Worm (Caenorhabditis elegans) whole organism, mixed stage, embryonic: ENCODE measurements around the gene cpr-6.

Experiments
- M03D4.4 ChIP-seq: sonication (generic microtip); optimal IDR thresholded peaks from 2 replicates; lab custom pipeline; 2017; ENCODE audit warnings: mild to moderate bottlenecking, missing genetic modification characterization, missing compliant biosample characterization
- bed-3 ChIP-seq: fragments of 200-800 bp; sonication (Bioruptor generic); optimal IDR thresholded peaks from 3 replicates; lab custom pipeline; 2018; ENCODE audit warnings: mild to moderate bottlenecking, missing genetic modification characterization, moderate library complexity, missing compliant biosample characterization
- blmp-1 ChIP-seq: fragments of 150-350 bp; optimal IDR thresholded peaks from 2 replicates; lab custom pipeline; 2014; ENCODE audit warnings: missing biosample characterization, missing genetic modification characterization
- ceh-43 ChIP-seq: fragments of 200-800 bp; sonication (Bioruptor generic); optimal IDR thresholded peaks from 2 replicates; lab custom pipeline; 2018; ENCODE audit warnings: mild to moderate bottlenecking, missing genetic modification characterization, moderate library complexity, missing compliant biosample characterization
- cnd-1 ChIP-seq: fragments of 200-800 bp; sonication (Bioruptor generic); optimal IDR thresholded peaks from 2 replicates; lab custom pipeline; 2018; ENCODE audit warnings: mild to moderate bottlenecking, missing genetic modification characterization, missing compliant biosample characterization
- drap-1 ChIP-seq: fragments of 200-800 bp; sonication (Bioruptor generic); optimal IDR thresholded peaks from 3 replicates; lab custom pipeline; 2018; ENCODE audit warnings: mild to moderate bottlenecking, missing genetic modification characterization, missing compliant biosample characterization
- elt-1 ChIP-seq: sonication (generic microtip); optimal IDR thresholded peaks from 2 replicates; lab custom pipeline; 2017; ENCODE audit warnings: missing genetic modification characterization, mild to moderate bottlenecking, missing compliant biosample characterization, antibody characterized with exemption, moderate library complexity, borderline replicate concordance; ENCODE audit not compliant: insufficient read depth
- elt-3 ChIP-seq: fragments of 150-350 bp; optimal IDR thresholded peaks from 2 replicates; lab custom pipeline; 2014; ENCODE audit warnings: missing biosample characterization, missing genetic modification characterization
- flh-1 ChIP-seq: fragments of 200-800 bp; sonication (Bioruptor generic); optimal IDR thresholded peaks from 2 replicates; lab custom pipeline; 2018; ENCODE audit warnings: mild to moderate bottlenecking, missing genetic modification characterization, moderate library complexity, missing compliant biosample characterization
- ham-2 ChIP-seq: fragments of 200-800 bp; sonication (Bioruptor generic); optimal IDR thresholded peaks from 2 replicates; lab custom pipeline; 2018; ENCODE audit warnings: mild to moderate bottlenecking, missing genetic modification characterization, missing compliant biosample characterization
- hlh-1 ChIP-seq: fragments of 150-350 bp; optimal IDR thresholded peaks from 2 replicates; lab custom pipeline; 2014; ENCODE audit warnings: missing biosample characterization, missing genetic modification reagents, missing genetic modification characterization
- lin-13 ChIP-seq: fragments of 150-350 bp; optimal IDR thresholded peaks from 2 replicates; lab custom pipeline; 2014; ENCODE audit warnings: missing biosample characterization, missing genetic modification characterization
- lin-32 ChIP-seq: fragments of 200-800 bp; sonication (Bioruptor generic); optimal IDR thresholded peaks from 2 replicates; lab custom pipeline; 2018; ENCODE audit warnings: mild to moderate bottlenecking, missing genetic modification characterization, missing compliant biosample characterization
- mls-2 ChIP-seq: sonication (generic microtip); optimal IDR thresholded peaks from 2 replicates; lab custom pipeline; 2016; ENCODE audit warnings: mild to moderate bottlenecking, missing genetic modification characterization, moderate library complexity, missing compliant biosample characterization
- nhr-12 ChIP-seq: fragments of 150-350 bp; optimal IDR thresholded peaks from 2 replicates; lab custom pipeline; 2014; ENCODE audit warnings: missing biosample characterization, missing genetic modification characterization
- nhr-2 ChIP-seq: fragments of 150-350 bp; optimal IDR thresholded peaks from 2 replicates; lab custom pipeline; 2014; ENCODE audit warnings: missing biosample characterization, missing genetic modification characterization
- nhr-237 ChIP-seq: fragments of 150-350 bp; optimal IDR thresholded peaks from 2 replicates; lab custom pipeline; 2014; ENCODE audit warnings: missing biosample characterization, missing genetic modification characterization
- nhr-28 ChIP-seq: fragments of 150-350 bp; optimal IDR thresholded peaks from 2 replicates; lab custom pipeline; 2014; ENCODE audit warnings: missing biosample characterization, missing genetic modification characterization
- nhr-76 ChIP-seq: sonication (generic microtip); optimal IDR thresholded peaks from 2 replicates; lab custom pipeline; 2017; ENCODE audit warnings: missing biosample characterization, missing genetic modification characterization
- pha-4 ChIP-seq: fragments of 150-350 bp; optimal IDR thresholded peaks from 2 replicates; lab custom pipeline; 2018; ENCODE audit warnings: missing biosample characterization, missing genetic modification reagents, missing genetic modification characterization
- sem-2 ChIP-seq: fragments of 200-800 bp; sonication (Bioruptor generic); optimal IDR thresholded peaks from 2 replicates; lab custom pipeline; 2018; ENCODE audit warnings: mild to moderate bottlenecking, missing genetic modification characterization, missing compliant biosample characterization
- snpc-4 ChIP-seq: fragments of 150-350 bp; optimal IDR thresholded peaks from 2 replicates; lab custom pipeline; 2014; ENCODE audit warnings: missing biosample characterization, missing genetic modification characterization
- sptf-1 ChIP-seq: sonication (generic microtip); optimal IDR thresholded peaks from 2 replicates; lab custom pipeline; 2017; ENCODE audit warnings: mild to moderate bottlenecking, missing genetic modification characterization, moderate library complexity, missing compliant biosample characterization
- unc-120 ChIP-seq: sonication (generic microtip); optimal IDR thresholded peaks from 2 replicates; lab custom pipeline; 2017; ENCODE audit warnings: missing genetic modification characterization, missing compliant biosample characterization; ENCODE audit not compliant: poor library complexity, severe bottlenecking
- unc-39 ChIP-seq: fragments of 150-350 bp; optimal IDR thresholded peaks from 2 replicates; lab custom pipeline; 2014; ENCODE audit warnings: missing biosample characterization, missing genetic modification characterization
- unc-62 ChIP-seq: fragments of 150-350 bp; optimal IDR thresholded peaks from 2 replicates; lab custom pipeline; 2014; ENCODE audit warnings: missing biosample characterization, missing genetic modification reagents, missing genetic modification characterization
- zip-8 ChIP-seq: fragments of 150-350 bp; optimal IDR thresholded peaks from 2 replicates; lab custom pipeline; 2014; ENCODE audit warnings: missing biosample characterization, missing genetic modification characterization
- ztf-11 ChIP-seq: fragments of 150-350 bp; optimal IDR thresholded peaks from 2 replicates; lab custom pipeline; 2014; ENCODE audit warnings: missing biosample characterization, missing genetic modification characterization

The cpr-6 gene

DNA sequence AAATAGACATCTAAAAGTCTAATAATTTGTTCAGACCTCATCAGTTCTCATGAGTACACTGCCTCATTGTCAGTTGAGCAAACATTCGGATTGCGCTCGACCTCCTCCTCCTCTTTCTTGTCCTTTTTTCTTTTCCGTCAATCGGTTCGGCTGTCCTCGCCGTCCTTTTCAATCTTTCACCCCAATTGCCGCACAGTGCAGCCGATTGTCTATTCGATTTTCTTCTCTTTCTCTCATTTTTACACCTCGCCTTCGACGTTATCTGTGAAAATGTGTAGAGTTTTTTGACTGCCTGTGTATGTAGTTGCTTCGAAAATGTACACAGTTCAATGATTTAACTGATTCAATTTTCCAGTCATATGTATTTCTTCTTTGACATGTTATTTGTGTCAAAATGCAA is 46.2 kb downstream of the cpr-6 start:
- TF ChIP-seq pha-4 (tag; lab: Kevin White, UChicago) (peak; percentile 34), nhr-76 (no peak)

ce11 chrX:6654139-6654538 is 47.1 kb downstream of the cpr-6 start:
- TF ChIP-seq blmp-1 (tag; lab: Kevin White, UChicago) (no peak), nhr-237 (tag; lab: Kevin White, UChicago) (no peak), elt-1 (tag; lab: Kevin White, UChicago) (no peak), elt-3 (no peak), unc-39 (tag; lab: Kevin White, UChicago) (no peak), nhr-2 (tag; lab: Kevin White, UChicago) (no peak), ceh-43 (GFP tag; lab: Kevin White, UChicago) (no peak), zip-8 (tag; lab: Kevin White, UChicago) (no peak), lin-13 (no peak), nhr-12 (tag; lab: Kevin White, UChicago) (no peak), pha-4 (tag; lab: Kevin White, UChicago) (no peak), cnd-1 (no peak), lin-32 (no peak), unc-120 (tag; lab: Kevin White, UChicago) (no peak), ham-2 (GFP tag; lab: Kevin White, UChicago) (no peak), mls-2 (tag; lab: Kevin White, UChicago) (no peak), drap-1 (GFP tag; lab: Kevin White, UChicago) (no peak), ztf-11 (no peak), unc-62 (no peak), bed-3 (GFP tag; lab: Kevin White, UChicago) (no peak)

ce11 chrX:6655163-6655562 is 48.2 kb downstream of the cpr-6 start, which contains the start of gene nhr-173:
TSS of gene nhr-173 (plus strand) at chrX:6655528.
- TF ChIP-seq ham-2 (GFP tag; lab: Kevin White, UChicago) (no peak), sptf-1 (tag; lab: Kevin White, UChicago) (no peak), snpc-4 (tag; lab: Kevin White, UChicago) (no peak), blmp-1 (tag; lab: Kevin White, UChicago) (no peak)

- TF ChIP-seq nhr-12 (tag; lab: Kevin White, UChicago) (no peak), sem-2 (GFP tag; lab: Kevin White, UChicago) (no peak), pha-4 (tag; lab: Kevin White, UChicago) (no peak), flh-1 (GFP tag; lab: Kevin White, UChicago) (no peak), lin-32 (no peak), hlh-1 (tag; lab: Kevin White, UChicago) (no peak), nhr-28 (no peak), elt-3 (no peak), elt-1 (tag; lab: Kevin White, UChicago) (no peak), drap-1 (GFP tag; lab: Kevin White, UChicago) (no peak), M03D4.4 (tag; lab: Kevin White, UChicago) (no peak)
Measured at ce11 chrX:6656251-6656650, 49.2 kb downstream of the cpr-6 start.

- TF ChIP-seq lin-32 (no peak), drap-1 (GFP tag; lab: Kevin White, UChicago) (no peak), nhr-28 (no peak)
- TF ChIP-seq, all 35 proteins: peak for 0
Measured at ce11 chrX:6656770-6657169, 49.8 kb downstream of the cpr-6 start.
